Worm (Caenorhabditis elegans) whole organism, L4 larva: Measurements from ENCODE around the gene M60.4.

Experiments
- D1046.2 ChIP-seq: fragments of 200-800 bp; sonication (Bioruptor generic); IDR thresholded peaks from 2 replicates; pipeline ENCODE4 v1.3.6; 2022; ENCODE audit warnings: missing genetic modification characterization, missing compliant biosample characterization
- F10B5.3 ChIP-seq: sonication (generic microtip); optimal IDR thresholded peaks from 2 replicates; lab custom pipeline; 2016; ENCODE audit warnings: mild to moderate bottlenecking, missing genetic modification characterization, missing compliant biosample characterization
- F44E2.7 ChIP-seq: fragments of 200-800 bp; sonication (Bioruptor generic); IDR thresholded peaks from 2 replicates; pipeline ENCODE4 v2.1.2; 2022; ENCODE audit warnings: missing genetic modification characterization, missing compliant biosample characterization
- T26A8.4 ChIP-seq: fragments of 200-800 bp; sonication (Bioruptor generic); IDR thresholded peaks from 2 replicates; pipeline ENCODE4 v1.3.6; 2022; ENCODE audit warnings: missing genetic modification characterization, missing compliant biosample characterization
- Y75B8A.6 ChIP-seq: fragments of 200-800 bp; sonication (Bioruptor generic); IDR thresholded peaks from 2 replicates; pipeline ENCODE4 v1.3.6; 2022; ENCODE audit warnings: missing genetic modification reagents, missing genetic modification characterization, missing compliant biosample characterization
- aha-1 ChIP-seq: fragments of 150-350 bp; peaks from one replicate; lab custom pipeline; 2014; ENCODE audit warnings: missing biosample characterization, missing genetic modification characterization
- ama-1 ChIP-seq: fragments of 150-350 bp; optimal IDR thresholded peaks from 2 replicates; lab custom pipeline; 2014; ENCODE audit warnings: inconsistent platforms, mixed read lengths
- attf-4 ChIP-seq: sonication (generic microtip); optimal IDR thresholded peaks from 3 replicates; lab custom pipeline; 2017; ENCODE audit warnings: missing biosample characterization, missing genetic modification characterization
- ceh-28 ChIP-seq: fragments of 150-350 bp; optimal IDR thresholded peaks from 2 replicates; lab custom pipeline; 2014; ENCODE audit warnings: missing biosample characterization, missing genetic modification reagents, missing genetic modification characterization
- ceh-62 ChIP-seq: sonication (generic microtip); optimal IDR thresholded peaks from 2 replicates; lab custom pipeline; 2017; ENCODE audit warnings: missing biosample characterization, missing genetic modification characterization
- ces-1 ChIP-seq: fragments of 150-350 bp; sonication (generic microtip); optimal IDR thresholded peaks from 4 replicates; lab custom pipeline; 2014; ENCODE audit warnings: missing biosample characterization, missing genetic modification reagents, missing genetic modification characterization
- cey-2 ChIP-seq: sonication (generic microtip); optimal IDR thresholded peaks from 3 replicates; lab custom pipeline; 2017; ENCODE audit warnings: missing genetic modification characterization, mild to moderate bottlenecking, missing compliant biosample characterization, antibody characterized with exemption, borderline replicate concordance; ENCODE audit not compliant: insufficient read depth
- ctbp-1 ChIP-seq: fragments of 200-800 bp; sonication (Bioruptor generic); IDR thresholded peaks from 2 replicates; pipeline ENCODE4 v1.3.6; 2022; ENCODE audit warnings: missing genetic modification reagents, missing genetic modification characterization, missing compliant biosample characterization
- daf-12 ChIP-seq: fragments of 150-350 bp; optimal IDR thresholded peaks from 2 replicates; lab custom pipeline; 2014; ENCODE audit warnings: missing biosample characterization, missing genetic modification reagents, missing genetic modification characterization
- daf-19 ChIP-seq: fragments of 200-800 bp; sonication (Bioruptor generic); conservative IDR thresholded peaks from 2 replicates; pipeline ENCODE4 v1.3.6; 2022; ENCODE audit warnings: missing genetic modification characterization, missing compliant biosample characterization
- dmd-6 ChIP-seq: fragments of 200-800 bp; sonication (Bioruptor generic); IDR thresholded peaks from 2 replicates; pipeline ENCODE4 v1.3.6; 2022; ENCODE audit warnings: missing genetic modification reagents, missing genetic modification characterization, missing compliant biosample characterization
- fkh-10 ChIP-seq: fragments of 150-350 bp; optimal IDR thresholded peaks from 2 replicates; lab custom pipeline; 2014; ENCODE audit warnings: missing biosample characterization, missing genetic modification reagents, missing genetic modification characterization
- fos-1 ChIP-seq: fragments of 150-350 bp; optimal IDR thresholded peaks from 2 replicates; lab custom pipeline; 2014; ENCODE audit warnings: missing biosample characterization, missing genetic modification characterization
- hif-1 ChIP-seq, 2 experiments: sonication (generic microtip); optimal IDR thresholded peaks; 2 replicates each; lab custom pipeline; 2016 to 2017; ENCODE audit warnings: missing compliant biosample characterization in 2 of 2, missing genetic modification characterization in 2 of 2, missing genetic modification reagents in 2 of 2, missing genotype in 2 of 2, mild to moderate bottlenecking in 1 of 2
- hlh-30 ChIP-seq: sonication (generic microtip); optimal IDR thresholded peaks from 2 replicates; lab custom pipeline; 2017; ENCODE audit warnings: antibody characterized with exemption, mild to moderate bottlenecking, missing genetic modification characterization, missing compliant biosample characterization; ENCODE audit not compliant: insufficient read depth
- lin-29 ChIP-seq: fragments of 200-800 bp; sonication (Bioruptor generic); IDR thresholded peaks from 2 replicates; pipeline ENCODE4 v1.3.6; 2022; ENCODE audit warnings: missing genetic modification reagents, missing genetic modification characterization, missing compliant biosample characterization
- lsy-2 ChIP-seq, 2 experiments: fragments of 150-350 bp in 1 of 2; sonication (generic microtip) in 1 of 2; optimal IDR thresholded peaks; 2 replicates each; lab custom pipeline; 2014 to 2017; ENCODE audit warnings: missing biosample characterization in 2 of 2, missing genetic modification characterization in 2 of 2
- madf-9 ChIP-seq: fragments of 200-800 bp; sonication (Bioruptor generic); conservative IDR thresholded peaks from 2 replicates; pipeline ENCODE4 v1.3.6; 2022; ENCODE audit warnings: missing genetic modification reagents, missing genetic modification characterization, missing compliant biosample characterization
- mdl-1 ChIP-seq, 2 experiments: fragments of 150-350 bp in 1 of 2; sonication (generic microtip) in 1 of 2; optimal IDR thresholded peaks; 2 replicates each; lab custom pipeline; 2014 to 2017; ENCODE audit warnings: missing biosample characterization in 2 of 2, missing genetic modification characterization in 2 of 2
- mdt-29 ChIP-seq: fragments of 200-800 bp; sonication (Bioruptor generic); IDR thresholded peaks from 2 replicates; pipeline ENCODE4 v1.3.6; 2022; ENCODE audit warnings: missing genetic modification reagents, missing genetic modification characterization, missing compliant biosample characterization
- mes-2 ChIP-seq: sonication (generic microtip); optimal IDR thresholded peaks from 2 replicates; lab custom pipeline; 2016; ENCODE audit warnings: missing genotype, mild to moderate bottlenecking, missing genetic modification characterization, missing compliant biosample characterization; ENCODE audit not compliant: poor library complexity, severe bottlenecking
- nhr-10 ChIP-seq: fragments of 150-350 bp; optimal IDR thresholded peaks from 2 replicates; lab custom pipeline; 2014; ENCODE audit warnings: missing biosample characterization, missing genetic modification characterization
- nhr-102 ChIP-seq: sonication (generic microtip); optimal IDR thresholded peaks from 2 replicates; lab custom pipeline; 2016; ENCODE audit warnings: mild to moderate bottlenecking, missing genetic modification characterization, moderate library complexity, missing compliant biosample characterization
- nhr-237 ChIP-seq: sonication (generic microtip); optimal IDR thresholded peaks from 2 replicates; lab custom pipeline; 2017; ENCODE audit warnings: missing biosample characterization, missing genetic modification characterization
- nhr-41 ChIP-seq: fragments of 200-800 bp; sonication (Bioruptor generic); IDR thresholded peaks from 2 replicates; pipeline ENCODE4 v1.3.6; 2022; ENCODE audit warnings: missing genetic modification reagents, missing genetic modification characterization, missing compliant biosample characterization
- nhr-42 ChIP-seq: fragments of 200-800 bp; sonication (Bioruptor generic); IDR thresholded peaks from 2 replicates; pipeline ENCODE4 v1.3.6; 2022; ENCODE audit warnings: missing genetic modification characterization, missing compliant biosample characterization
- nhr-48 ChIP-seq: sonication (generic microtip); optimal IDR thresholded peaks from 2 replicates; lab custom pipeline; 2016; ENCODE audit warnings: mild to moderate bottlenecking, missing genetic modification characterization, missing compliant biosample characterization
- nhr-6 ChIP-seq: fragments of 150-350 bp; optimal IDR thresholded peaks from 2 replicates; lab custom pipeline; 2014; ENCODE audit warnings: missing biosample characterization, missing genetic modification characterization
- pha-4 ChIP-seq, 2 experiments: fragments of 150-350 bp in 1 of 2; fragments of 200-800 bp in 1 of 2; sonication (Bioruptor generic) in 1 of 2; IDR thresholded peaks in 1 of 2; optimal IDR thresholded peaks in 1 of 2; 2 replicates each; pipeline versions ENCODE4 v1.3.6 to Lab custom; 2014 to 2022; ENCODE audit warnings: missing genetic modification characterization in 2 of 2, missing genetic modification reagents in 2 of 2, missing biosample characterization in 1 of 2, missing compliant biosample characterization in 1 of 2
- php-3 ChIP-seq: fragments of 200-800 bp; sonication (Bioruptor generic); IDR thresholded peaks from 2 replicates; pipeline ENCODE4 v1.3.6; 2022; ENCODE audit warnings: missing genetic modification reagents, missing genetic modification characterization, missing compliant biosample characterization
- snpc-4 ChIP-seq: fragments of 150-350 bp; optimal IDR thresholded peaks from 2 replicates; lab custom pipeline; 2014; ENCODE audit warnings: missing biosample characterization, missing genetic modification characterization
- spr-3 ChIP-seq: fragments of 200-800 bp; sonication (Bioruptor generic); optimal IDR thresholded peaks from 2 replicates; lab custom pipeline; 2018; ENCODE audit warnings: mild to moderate bottlenecking, missing genetic modification characterization, missing compliant biosample characterization
- tra-1 ChIP-seq: fragments of 200-800 bp; sonication (Bioruptor generic); IDR thresholded peaks from 2 replicates; pipeline ENCODE4 v1.3.6; 2022; ENCODE audit warnings: missing genetic modification reagents, missing genetic modification characterization, missing compliant biosample characterization
- unc-39 ChIP-seq: sonication (generic microtip); optimal IDR thresholded peaks from 2 replicates; lab custom pipeline; 2017; ENCODE audit warnings: missing biosample characterization, missing genetic modification characterization
- unc-62 ChIP-seq, 3 experiments: fragments of 150-350 bp in 1 of 3; sonication (generic microtip); optimal IDR thresholded peaks in 2 of 3; peaks in 1 of 3; 1 replicate in 1 of 3; 2 replicates in 2 of 3; lab custom pipeline; 2014 to 2017; ENCODE audit warnings: missing biosample characterization in 3 of 3, missing genetic modification characterization in 3 of 3, missing genetic modification reagents in 3 of 3, missing genotype in 1 of 3
- vab-7 ChIP-seq: fragments of 200-800 bp; sonication (Bioruptor generic); IDR thresholded peaks from 2 replicates; pipeline ENCODE4 v1.3.6; 2022; ENCODE audit warnings: missing genetic modification reagents, missing genetic modification characterization, missing compliant biosample characterization
- zag-1 ChIP-seq: fragments of 150-350 bp; optimal IDR thresholded peaks from 2 replicates; lab custom pipeline; 2014; ENCODE audit warnings: missing biosample characterization, missing genetic modification characterization
- zip-11 ChIP-seq: fragments of 200-800 bp; sonication (Bioruptor generic); IDR thresholded peaks from 2 replicates; pipeline ENCODE4 v1.3.6; 2022; ENCODE audit warnings: missing genetic modification characterization, missing compliant biosample characterization
- ztf-7 ChIP-seq: fragments of 150-350 bp; optimal IDR thresholded peaks from 2 replicates; lab custom pipeline; 2014; ENCODE audit warnings: missing biosample characterization, missing genetic modification characterization

The M60.4 gene

DNA sequence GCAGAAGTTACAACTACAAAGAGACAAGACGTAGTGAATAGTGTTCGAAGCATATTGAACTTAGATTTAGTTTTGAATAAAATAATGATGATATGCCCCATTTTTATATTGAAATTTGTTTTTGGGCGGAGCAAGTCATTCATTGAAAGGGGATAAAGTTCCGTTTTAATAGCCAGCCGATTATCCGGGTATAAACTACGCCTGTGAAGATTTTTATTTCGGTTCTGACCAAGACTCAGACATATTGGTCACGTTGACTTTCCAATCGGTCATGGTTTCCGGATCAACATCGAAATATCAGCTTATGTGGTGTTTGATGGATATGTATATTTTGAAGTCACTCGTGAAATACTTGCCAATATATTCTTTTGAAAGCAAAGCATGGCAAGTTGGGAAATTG lies 17.5 kb downstream of the M60.4 start, which contains the start of gene K02A6.4:
Gene K02A6.4 (minus strand): TSS at position 101 of the 400 bp plus-strand sequence.
- TF ChIP-seq cey-2 (tag; lab: Kevin White, UChicago) (no peak), snpc-4 (tag; lab: Kevin White, UChicago) (no peak), F44E2.7 (no peak), mdt-29 (GFP tag; lab: Robert Waterston, UW) (no peak), ceh-28 (tag; lab: Kevin White, UChicago) (no peak), nhr-237 (tag; lab: Kevin White, UChicago) (no peak), nhr-48 (tag; lab: Kevin White, UChicago) (no peak), nhr-41 (GFP tag; lab: Robert Waterston, UW) (no peak), nhr-102 (tag; lab: Kevin White, UChicago) (no peak), mdl-1 (tag; optimal IDR thresholded peaks at IDR 0.05; lab: Kevin White, UChicago) (no peak), hif-1 (tag; optimal IDR thresholded peaks at IDR 0.05; lab: Kevin White, UChicago) (no peak), madf-9 (no peak), ces-1 (no peak), ceh-62 (no peak), ama-1 (no peak), nhr-42 (no peak)
- TF ChIP-seq, all 104 proteins: peak for 0

DNA sequence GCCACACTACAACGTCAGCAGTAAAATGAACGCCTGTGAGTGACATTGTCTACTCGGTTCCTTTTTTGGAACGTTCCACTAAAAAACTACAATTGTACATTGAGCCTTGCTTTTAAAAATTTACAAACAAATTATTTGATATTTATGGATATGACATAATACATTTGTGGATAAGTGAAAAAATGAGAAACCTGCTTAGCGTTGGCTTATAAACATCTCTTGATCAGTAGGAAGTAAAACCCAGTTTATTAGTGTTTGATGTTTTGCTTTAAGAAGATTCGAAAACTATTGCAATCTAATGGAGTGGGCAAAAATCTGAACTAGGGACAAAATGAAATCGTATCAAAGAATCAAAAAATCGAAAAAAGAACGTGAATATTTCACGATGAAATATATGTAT lies 19.2 kb downstream of the M60.4 start:
- TF ChIP-seq Y75B8A.6 (GFP tag; lab: Robert Waterston, UW) (no peak), aha-1 (peak; percentile 42), unc-62 (GFP tag; optimal IDR thresholded peaks at IDR 0.05 in 1 of 2; lab: Kevin White, UChicago) (peak in 1 of 2 experiments; percentile 90), unc-62 (tag; optimal IDR thresholded peaks at IDR 0.05; lab: Kevin White, UChicago) (no peak), D1046.2 (GFP tag; lab: Robert Waterston, UW) (no peak)

DNA sequence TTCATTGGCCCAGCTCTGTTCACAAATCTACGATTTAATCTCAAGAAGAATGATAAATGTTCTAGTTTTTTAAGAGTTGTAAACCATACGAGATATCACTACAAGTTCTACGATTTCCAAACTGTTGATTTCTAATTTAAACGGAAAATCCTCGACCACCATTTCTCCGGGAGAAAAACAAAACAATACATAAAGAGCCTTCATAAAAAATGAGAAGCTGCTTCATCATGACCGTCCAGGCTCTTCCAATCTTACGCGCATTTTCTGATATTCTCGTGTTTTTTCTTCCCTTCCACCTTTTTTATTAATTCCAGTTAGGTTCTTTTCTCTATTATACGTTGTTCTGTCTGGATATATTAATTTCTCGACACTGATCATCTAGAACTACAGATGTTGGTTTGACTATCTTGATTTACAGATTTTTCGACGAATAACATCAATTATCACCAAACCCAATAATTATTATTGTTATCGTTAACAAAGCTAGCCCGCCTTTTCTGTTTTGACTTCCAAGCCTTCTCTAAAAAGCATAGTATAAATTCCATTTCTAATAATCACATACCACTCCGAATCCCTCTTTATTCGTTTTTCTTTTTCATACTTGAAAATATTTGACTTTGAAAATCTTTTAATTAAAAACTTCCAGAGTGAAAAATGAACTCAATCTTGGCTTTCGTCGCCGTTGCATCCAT lies 21.5 kb downstream of the M60.4 start, which contains the start of gene C47D2.1:
Gene C47D2.1 (plus strand): TSS at position 642 of the 692 bp plus-strand sequence.
- TF ChIP-seq zip-11 (GFP tag; lab: Robert Waterston, UW) (no peak), aha-1 (peak; percentile 91)

DNA sequence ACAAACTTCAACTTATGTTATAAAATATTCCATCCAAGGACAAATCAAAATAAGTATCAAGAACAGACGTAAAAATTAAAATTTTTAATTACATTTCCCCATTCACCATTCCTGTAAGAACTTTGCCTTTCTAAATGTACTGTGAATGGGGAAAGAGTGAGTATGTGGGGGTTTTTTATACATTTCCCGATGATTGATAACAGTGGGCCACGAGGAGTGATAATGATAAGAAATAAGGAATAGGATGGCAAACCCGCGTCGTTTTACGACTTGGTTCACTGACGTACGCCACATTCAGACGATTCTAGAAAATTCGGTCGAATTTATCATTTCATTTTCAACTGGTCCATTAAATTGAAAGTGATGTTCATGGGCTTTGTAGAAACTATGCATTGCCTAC lies 25.1 kb downstream of the M60.4 start, which contains the start of gene cdd-1:
Gene cdd-1 (minus strand): TSS at position 151 of the 400 bp plus-strand sequence.
- TF ChIP-seq nhr-41 (GFP tag; lab: Robert Waterston, UW), result 0 out of 2 replicates have a peak, but pooled peaks have one; percentile 6
- TF ChIP-seq hlh-30 (tag; lab: Kevin White, UChicago), result peak; percentile 64
- no peak for TF ChIP-seq mes-2 (tag; lab: Kevin White, UChicago)
- TF ChIP-seq zag-1 (tag; lab: Kevin White, UChicago), result no peak
- TF ChIP-seq nhr-6 (tag; lab: Kevin White, UChicago), result no peak
- no peak for TF ChIP-seq F10B5.3
- TF ChIP-seq tra-1, result no peak
- TF ChIP-seq daf-19 (GFP tag; lab: Robert Waterston, UW), result no peak
- no peak for TF ChIP-seq ctbp-1 (GFP tag; lab: Robert Waterston, UW)
- no peak for TF ChIP-seq T26A8.4 (GFP tag; lab: Robert Waterston, UW)
- TF ChIP-seq fkh-10 (GFP tag; lab: Kevin White, UChicago), result no peak
- no peak for TF ChIP-seq vab-7 (GFP tag; lab: Robert Waterston, UW)
- peak in 1 of 2 experiments; percentile 45 for TF ChIP-seq lsy-2 (tag; optimal IDR thresholded peaks at IDR 0.05; lab: Kevin White, UChicago)
- no peak for TF ChIP-seq nhr-10
- TF ChIP-seq dmd-6 (GFP tag; lab: Robert Waterston, UW), result peak; percentile 53; the same call in 1 of the 2 replicates
- TF ChIP-seq fos-1 (tag; lab: Kevin White, UChicago), result no peak
- no peak for TF ChIP-seq daf-12
- no peak for TF ChIP-seq lin-29 (GFP tag; lab: Robert Waterston, UW)
- no peak for TF ChIP-seq ztf-7 (tag; lab: Kevin White, UChicago)
- TF ChIP-seq php-3, result peak; percentile 97
- TF ChIP-seq unc-62 (GFP tag; optimal IDR thresholded peaks at IDR 0.05 in 1 of 2; lab: Kevin White, UChicago), result peak in 1 of 2 experiments; percentile 47
- no peak for TF ChIP-seq unc-62 (tag; optimal IDR thresholded peaks at IDR 0.05; lab: Kevin White, UChicago)
- no peak for TF ChIP-seq Y75B8A.6 (GFP tag; lab: Robert Waterston, UW)
- peak; percentile 47 for TF ChIP-seq nhr-48 (tag; lab: Kevin White, UChicago)
- no peak for TF ChIP-seq unc-39 (tag; lab: Kevin White, UChicago)
- no peak for TF ChIP-seq attf-4 (tag; lab: Kevin White, UChicago)
- TF ChIP-seq spr-3 (GFP tag; lab: Kevin White, UChicago), result no peak
- TF ChIP-seq pha-4 (GFP tag; IDR thresholded peaks at IDR 0.05; lab: Robert Waterston, UW), result no peak
- no peak for TF ChIP-seq pha-4 (tag; optimal IDR thresholded peaks at IDR 0.05; lab: Kevin White, UChicago)
